Fruit fly (Drosophila melanogaster) S2 (cell line): ENCODE measurements around the gene qin.

Experiments
- CG8478 ChIP-seq: fragments of >200 bp; optimal IDR thresholded peaks from 2 replicates; lab custom pipeline; 2018
- CTCF ChIP-seq, 2 experiments: fragments of >200 bp; optimal IDR thresholded peaks; 2 replicates each; lab custom pipeline; 2018

Gene qin

DNA sequence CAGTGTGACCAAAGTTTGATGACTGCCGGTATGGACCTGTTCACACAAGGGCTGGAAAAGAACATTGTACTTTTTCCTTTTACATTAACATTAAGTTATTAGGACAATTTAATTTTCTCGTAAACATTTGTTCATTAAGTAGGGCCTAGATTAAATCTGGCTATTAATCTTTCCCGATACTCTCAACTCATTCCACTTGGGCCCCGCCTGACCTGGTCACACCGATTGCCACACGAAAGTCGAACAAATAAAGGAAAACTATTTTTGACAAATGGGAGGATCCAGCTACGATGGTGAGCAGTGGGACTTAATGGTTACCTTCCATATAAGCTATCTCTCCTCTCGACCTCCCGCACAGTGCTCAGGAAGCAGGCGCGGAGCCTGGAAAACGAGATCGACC is 72.7 kb downstream of the qin start, which contains the start of the genes Cpsf73 and Gos28:
Cpsf73 (minus strand) TSS at position 28 of the 400 bp plus-strand sequence.
Gos28 (plus strand) TSS at position 214 of the 400 bp plus-strand sequence.
- TF ChIP-seq CG8478 (lab: Kevin White, UChicago) = no peak
- TF ChIP-seq CTCF (optimal IDR thresholded peaks at IDR 0.05; lab: Kevin White, UChicago) = peak in 1 of 2 experiments; percentile 18

dm6 chr3R:18665061-18665460 is 74.2 kb downstream of the qin start, which contains the start of gene CG31231:
Gene CG31231 (plus strand): TSS chr3R:18665361.
- TF ChIP-seq CG8478 (lab: Kevin White, UChicago) (no peak), CTCF (optimal IDR thresholded peaks at IDR 0.05; lab: Kevin White, UChicago) (no peak)

DNA sequence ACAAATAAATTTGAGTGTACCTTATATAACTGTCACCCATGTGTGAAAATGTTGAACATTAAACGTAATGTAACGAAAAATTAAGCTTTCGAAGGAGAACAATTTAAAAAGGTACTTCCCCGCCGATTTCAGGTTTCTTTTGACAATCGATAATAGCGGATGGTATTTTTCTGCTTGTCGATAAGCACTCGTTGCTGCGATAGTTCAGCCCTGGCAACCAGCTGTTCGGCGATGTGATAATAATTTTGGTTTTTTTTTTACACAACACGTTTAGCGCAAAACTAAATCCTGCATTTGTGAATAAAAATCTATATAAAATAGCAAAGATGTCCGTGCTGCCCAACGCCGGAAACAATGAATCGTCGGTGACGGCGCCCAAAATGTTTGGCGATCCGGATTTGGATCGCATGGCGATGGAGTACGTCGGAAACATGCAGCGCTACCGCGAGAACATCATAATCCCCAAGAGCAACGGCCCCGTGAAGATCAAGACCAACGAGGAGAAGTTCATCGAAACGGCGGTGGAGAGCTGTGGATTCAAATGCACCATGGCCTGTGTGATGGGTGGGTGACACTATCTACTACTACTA is 76.9 kb downstream of the qin start, which contains the start of gene CG31229:
CG31229 (plus strand) TSS at position 194 of the 590 bp plus-strand sequence.
- TF ChIP-seq CG8478 (lab: Kevin White, UChicago) = no peak

dm6 chr3R:18669152-18669551 is 78.3 kb downstream of the qin start, which contains the start of gene CG7702:
Gene CG7702 (plus strand): TSS chr3R:18669390.
- TF ChIP-seq CG8478 (lab: Kevin White, UChicago) = no peak
- TF ChIP-seq CTCF (optimal IDR thresholded peaks at IDR 0.05; lab: Kevin White, UChicago) = no peak

- TF ChIP-seq CG8478 (lab: Kevin White, UChicago) (no peak), CTCF (optimal IDR thresholded peaks at IDR 0.05; lab: Kevin White, UChicago) (no peak)
These were observed 79.0 kb downstream of the qin start for dm6 chr3R:18669812-18670211.

- no peak for TF ChIP-seq CG8478 (lab: Kevin White, UChicago)
- TF ChIP-seq CTCF (optimal IDR thresholded peaks at IDR 0.05; lab: Kevin White, UChicago) = no peak
These were observed 79.7 kb downstream of the qin start for dm6 chr3R:18670441-18671111.

DNA sequence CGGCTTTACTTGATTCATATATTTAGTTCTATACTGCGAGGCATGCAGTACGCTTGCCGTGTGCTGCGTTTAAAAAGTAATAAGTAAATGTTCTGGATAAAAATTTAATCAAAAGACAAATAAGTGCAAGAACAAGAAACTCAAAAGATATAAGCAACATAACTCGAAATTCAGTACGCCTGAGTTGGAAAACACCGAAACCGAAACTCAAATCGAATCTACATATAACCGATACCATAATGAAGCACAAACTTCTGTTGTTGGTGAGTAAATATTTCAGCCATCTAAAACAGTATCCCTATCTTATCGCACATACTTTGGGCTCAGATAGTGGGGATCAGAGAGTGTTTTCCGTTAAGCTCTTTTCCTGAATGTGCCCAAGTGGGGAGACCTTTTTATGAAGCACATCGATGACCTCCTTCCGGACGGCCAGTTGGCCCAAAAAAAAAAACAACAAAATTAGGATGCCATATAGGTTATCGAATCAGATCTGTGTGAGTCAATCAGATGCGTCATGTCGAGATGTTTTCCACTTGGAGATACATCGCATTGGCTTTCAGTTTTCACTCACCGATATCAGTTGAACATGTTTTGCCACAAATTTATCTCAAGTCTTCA is 80.4 kb downstream of the qin start, which contains the start of gene CG31230:
CG31230 (plus strand) TSS at position 568 of the 618 bp plus-strand sequence.
- TF ChIP-seq CG8478 (lab: Kevin White, UChicago) = no peak
- TF ChIP-seq CTCF (optimal IDR thresholded peaks at IDR 0.05; lab: Kevin White, UChicago) = no peak

- TF ChIP-seq CG8478 (lab: Kevin White, UChicago) (no peak), CTCF (optimal IDR thresholded peaks at IDR 0.05; lab: Kevin White, UChicago) (no peak)
These were observed 86.7 kb downstream of the qin start, which contains the start of the genes dind and CG7706 for dm6 chr3R:18677500-18677940. Gene dind (minus strand): TSS chr3R:18677539. Gene CG7706 (plus strand): TSS chr3R:18677818.

- TF ChIP-seq CG8478 (lab: Kevin White, UChicago) (no peak), CTCF (optimal IDR thresholded peaks at IDR 0.05; lab: Kevin White, UChicago) (no peak)
These were observed 89.5 kb downstream of the qin start, which contains the start of the genes CG46318 and ChT for dm6 chr3R:18680332-18680731. Gene CG46318 (plus strand): TSS chr3R:18680604. Gene ChT (plus strand): TSS chr3R:18680604.

- TF ChIP-seq CG8478 (lab: Kevin White, UChicago) (no peak), CTCF (optimal IDR thresholded peaks at IDR 0.05; lab: Kevin White, UChicago) (no peak)
These were observed 90.2 kb downstream of the qin start for dm6 chr3R:18681054-18681453.

- TF ChIP-seq CG8478 (lab: Kevin White, UChicago) (no peak), CTCF (optimal IDR thresholded peaks at IDR 0.05; lab: Kevin White, UChicago) (no peak)
These were observed 101.8 kb downstream of the qin start, which contains the start of gene Muc91C for dm6 chr3R:18692619-18693018. Gene Muc91C (minus strand): TSS chr3R:18692719.

DNA sequence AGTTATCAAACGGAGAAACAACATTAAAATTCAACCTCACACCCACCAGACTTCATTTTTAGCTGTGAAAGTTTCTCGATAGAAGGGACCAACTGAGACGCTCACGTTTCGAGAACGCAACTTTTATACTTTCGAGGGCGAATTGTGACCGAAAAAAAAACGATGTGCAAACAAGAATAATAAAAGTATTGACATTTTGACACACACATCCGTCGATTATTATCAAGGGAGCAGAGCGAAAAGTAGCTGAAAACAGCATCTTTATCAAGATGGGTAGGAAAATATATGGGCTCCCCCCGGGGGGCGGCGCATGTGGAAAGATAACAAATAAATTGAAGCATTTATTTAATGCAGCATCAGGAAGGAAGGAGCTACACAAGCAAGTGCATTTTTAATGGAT is 102.8 kb downstream of the qin start, which contains the start of gene CG14300:
CG14300 (minus strand) TSS at position 101 of the 400 bp plus-strand sequence.
- TF ChIP-seq CG8478 (lab: Kevin White, UChicago) = no peak
- no peak for TF ChIP-seq CTCF (optimal IDR thresholded peaks at IDR 0.05; lab: Kevin White, UChicago)

DNA sequence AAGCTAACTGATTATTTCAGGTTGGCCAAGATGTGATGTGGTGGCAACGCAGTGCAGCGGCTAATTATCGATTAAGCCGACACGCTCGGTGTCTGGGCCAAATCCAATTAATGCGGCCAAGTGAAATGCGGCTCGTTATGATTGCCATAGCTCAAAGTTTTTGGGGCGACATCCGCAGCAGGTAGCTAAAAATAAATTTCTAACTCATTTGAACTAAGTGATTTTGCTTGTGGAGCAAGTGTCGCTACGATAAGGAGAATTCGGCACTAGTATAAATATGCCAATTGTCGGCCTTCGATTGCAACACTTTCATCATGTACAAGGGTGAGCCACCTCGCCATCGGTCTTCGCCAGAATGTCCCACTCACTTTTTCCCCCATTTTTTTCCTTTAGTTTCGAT is 104.1 kb downstream of the qin start, which contains the start of gene CG34282:
CG34282 (plus strand) TSS at position 301 of the 400 bp plus-strand sequence.
- TF ChIP-seq CTCF (optimal IDR thresholded peaks at IDR 0.05; lab: Kevin White, UChicago) (no peak), CG8478 (lab: Kevin White, UChicago) (no peak)

- no peak for TF ChIP-seq CTCF (optimal IDR thresholded peaks at IDR 0.05; lab: Kevin White, UChicago)
- no peak for TF ChIP-seq CG8478 (lab: Kevin White, UChicago)
These were observed 108.2 kb downstream of the qin start for dm6 chr3R:18698855-18699569.
